Worm (Caenorhabditis elegans): Measurements from ENCODE around the gene mgrn-1.

DNA sequence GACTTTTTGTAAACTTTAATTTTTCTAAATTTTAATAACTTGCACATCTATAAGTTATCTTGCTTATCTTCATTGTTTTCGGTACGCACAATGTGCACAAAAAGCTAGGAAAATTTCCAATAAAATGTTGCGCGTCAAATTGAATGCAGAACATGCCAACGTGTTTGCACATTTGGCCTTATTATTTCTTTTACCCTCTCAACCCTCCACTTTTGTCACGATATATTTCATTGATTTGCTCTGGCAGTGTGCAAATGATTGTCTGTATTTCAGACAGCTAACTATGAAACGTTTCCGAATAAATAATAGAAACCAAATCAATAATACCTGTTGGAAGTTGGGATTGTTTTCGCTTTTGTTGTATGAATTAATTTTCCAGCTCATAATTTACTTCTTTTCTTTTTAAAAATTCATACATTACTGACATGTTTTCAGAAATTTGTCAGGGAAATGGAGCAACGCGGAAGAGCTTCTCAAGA lies 38.2 kb upstream of the mgrn-1 start, which contains the start of gene wdr-5.2:
- TF ChIP-seq fos-1 (tag; optimal IDR thresholded peaks at IDR 0.05) (no peak), ZK546.5 (tag; optimal IDR thresholded peaks at IDR 0.05) (no peak), zag-1 (tag; optimal IDR thresholded peaks at IDR 0.05) (no peak), unc-62 (GFP tag; optimal IDR thresholded peaks at IDR 0.05) (no peak), snpc-4 (tag; optimal IDR thresholded peaks at IDR 0.05) (no peak), nhr-11 (tag; optimal IDR thresholded peaks at IDR 0.05) (no peak), ceh-9 (tag; optimal IDR thresholded peaks at IDR 0.05) (no peak)
